Worm (Caenorhabditis elegans) whole organism, L1 larva: ENCODE results near the gene Y41E3.6.

Experiments used
- aly-2 ChIP-seq: fragments of 150-350 bp; optimal IDR thresholded peaks from 2 replicates; lab custom pipeline; 2014; ENCODE audit warnings: missing biosample characterization, missing genetic modification characterization
- mdl-1 ChIP-seq, 2 experiments: fragments of 150-350 bp; optimal IDR thresholded peaks; 2 replicates each; lab custom pipeline; 2014 to 2017; ENCODE audit warnings: missing biosample characterization in 2 of 2, missing genetic modification characterization in 2 of 2, inconsistent platforms in 1 of 2
- ztf-4 ChIP-seq: fragments of 150-350 bp; optimal IDR thresholded peaks from 2 replicates; lab custom pipeline; 2014; ENCODE audit warnings: missing biosample characterization, missing genetic modification characterization

ce11 chrIV:15028891-15029290 is 22.3 kb downstream of the Y41E3.6 start, which contains the start of gene Y41E3.8:
- TF ChIP-seq mdl-1 (tag; optimal IDR thresholded peaks at IDR 0.05; lab: Kevin White, UChicago) = peak in 1 of 2 experiments; percentile 43
- no peak for TF ChIP-seq aly-2 (tag; lab: Kevin White, UChicago)
- TF ChIP-seq ztf-4 (tag; lab: Kevin White, UChicago) = no peak
